Fruit fly (Drosophila melanogaster) whole organism, embryonic: ENCODE data around the gene CG42656.

Experiments used
- CG10366 ChIP-seq: fragments of 200-800 bp; sonication (Bioruptor generic); IDR thresholded peaks from 2 replicates; pipeline ENCODE4 v1.3.6; 2022; ENCODE audit warnings: missing biosample characterization, missing genetic modification characterization
- CG10543 ChIP-seq: fragments of 200-800 bp; sonication (Bioruptor generic); optimal IDR thresholded peaks from 3 replicates; lab custom pipeline; 2017; ENCODE audit warnings: missing biosample characterization, mild to moderate bottlenecking, missing genetic modification characterization, moderate library complexity
- CG11504 ChIP-seq: fragments of 200-800 bp; sonication (Bioruptor generic); optimal IDR thresholded peaks from 3 replicates; lab custom pipeline; 2019; ENCODE audit warnings: missing biosample characterization, mild to moderate bottlenecking, missing genetic modification characterization, moderate library complexity
- CG11695 ChIP-seq: fragments of 200-800 bp; sonication (Bioruptor generic); IDR thresholded peaks from 3 replicates; pipeline ENCODE4 v1.3.6; 2022; ENCODE audit warnings: missing biosample characterization, missing genetic modification characterization
- CG12219 ChIP-seq: fragments of 200-800 bp; sonication (Bioruptor generic); optimal IDR thresholded peaks from 3 replicates; lab custom pipeline; 2018; ENCODE audit warnings: missing biosample characterization, mild to moderate bottlenecking, missing genetic modification characterization
- CG15514 ChIP-seq: fragments of 200-800 bp; sonication (Bioruptor generic); optimal IDR thresholded peaks from 3 replicates; lab custom pipeline; 2017; ENCODE audit warnings: missing biosample characterization, missing genetic modification characterization, mild to moderate bottlenecking, moderate library complexity, missing genetic modification reagents
- CG2120 ChIP-seq: fragments of 200-800 bp; sonication (Bioruptor generic); optimal IDR thresholded peaks from 3 replicates; lab custom pipeline; 2016; ENCODE audit warnings: missing biosample characterization, missing genetic modification characterization
- CG2199 ChIP-seq: fragments of 200-800 bp; sonication (Bioruptor generic); IDR thresholded peaks from 3 replicates; pipeline ENCODE4 v1.3.6; 2022; ENCODE audit warnings: missing biosample characterization, missing genetic modification characterization
- CG32532 ChIP-seq: fragments of 200-800 bp; sonication (Bioruptor generic); IDR thresholded peaks from 2 replicates; pipeline ENCODE4 v1.3.6; 2022; ENCODE audit warnings: missing biosample characterization, missing genetic modification characterization
- CG32767 ChIP-seq: fragments of 200-800 bp; sonication (Bioruptor generic); IDR thresholded peaks from 2 replicates; pipeline ENCODE4 v1.3.6; 2022; ENCODE audit warnings: missing biosample characterization, missing genetic modification characterization
- CG34376 ChIP-seq: fragments of 200-800 bp; sonication (Bioruptor generic); optimal IDR thresholded peaks from 2 replicates; lab custom pipeline; 2018; ENCODE audit warnings: missing biosample characterization, mild to moderate bottlenecking, missing genetic modification characterization
- CG34422 ChIP-seq: fragments of 200-800 bp; sonication (Bioruptor generic); IDR thresholded peaks from 3 replicates; pipeline ENCODE4 v1.3.6; 2022; ENCODE audit warnings: missing biosample characterization, missing genetic modification characterization
- CG3995 ChIP-seq: fragments of 200-800 bp; sonication (Bioruptor generic); optimal IDR thresholded peaks from 3 replicates; lab custom pipeline; 2016; ENCODE audit warnings: missing biosample characterization, missing genetic modification characterization
- CG43689 ChIP-seq: fragments of 200-800 bp; sonication (Bioruptor generic); IDR thresholded peaks from 2 replicates; pipeline ENCODE4 v1.3.6; 2022; ENCODE audit warnings: missing biosample characterization, missing genetic modification characterization
- CG5180 ChIP-seq: fragments of 200-800 bp; sonication (Bioruptor generic); optimal IDR thresholded peaks from 3 replicates; lab custom pipeline; 2017; ENCODE audit warnings: missing biosample characterization, missing genetic modification characterization, mild to moderate bottlenecking, moderate library complexity, missing genetic modification reagents
- CG7357 ChIP-seq: fragments of 200-800 bp; sonication (Bioruptor generic); IDR thresholded peaks from 3 replicates; pipeline ENCODE4 v1.3.6; 2022; ENCODE audit warnings: missing biosample characterization, missing genetic modification characterization
- CG8924 ChIP-seq: fragments of 200-800 bp; optimal IDR thresholded peaks from 3 replicates; lab custom pipeline; 2019; ENCODE audit warnings: missing biosample characterization, mild to moderate bottlenecking, missing genetic modification characterization, moderate library complexity
- D19A ChIP-seq: fragments of 200-800 bp; optimal IDR thresholded peaks from 3 replicates; lab custom pipeline; 2019; ENCODE audit warnings: missing biosample characterization, mild to moderate bottlenecking, missing genetic modification characterization, moderate library complexity
- ERR ChIP-seq: fragments of 200-800 bp; sonication (Bioruptor generic); optimal IDR thresholded peaks from 2 replicates; lab custom pipeline; 2016; ENCODE audit warnings: missing biosample characterization, missing genetic modification characterization
- Ets97D ChIP-seq: fragments of 200-800 bp; sonication (Bioruptor generic); optimal IDR thresholded peaks from 3 replicates; lab custom pipeline; 2016; ENCODE audit warnings: missing biosample characterization, missing genetic modification characterization
- H15 ChIP-seq: fragments of 200-800 bp; sonication (Bioruptor generic); IDR thresholded peaks from 3 replicates; pipeline ENCODE4 v1.3.6; 2022; ENCODE audit warnings: missing biosample characterization, missing genetic modification characterization
- Hand ChIP-seq: fragments of 200-800 bp; sonication (Bioruptor generic); optimal IDR thresholded peaks from 2 replicates; lab custom pipeline; 2017; ENCODE audit warnings: mild to moderate bottlenecking, missing biosample characterization, missing genetic modification reagents, missing genetic modification characterization
- HmgD ChIP-seq: fragments of 200-800 bp; sonication (Bioruptor generic); optimal IDR thresholded peaks from 3 replicates; lab custom pipeline; 2016; ENCODE audit warnings: missing biosample characterization, missing genetic modification characterization
- Hr3 ChIP-seq: fragments of 200-800 bp; sonication (Bioruptor generic); optimal IDR thresholded peaks from 3 replicates; lab custom pipeline; 2016; ENCODE audit warnings: missing biosample characterization, missing genetic modification characterization
- Hr39 ChIP-seq: fragments of >200 bp; optimal IDR thresholded peaks from 2 replicates; lab custom pipeline; 2017
- Hr78 ChIP-seq, 2 experiments: fragments of 200-800 bp in 1 of 2; fragments of >200 bp in 1 of 2; sonication (Bioruptor generic) in 1 of 2; optimal IDR thresholded peaks; 2 replicates each; lab custom pipeline; 2017 to 2019; ENCODE audit warnings: missing biosample characterization in 2 of 2, missing genetic modification characterization in 2 of 2, mild to moderate bottlenecking in 1 of 2, moderate library complexity in 1 of 2
- Lpt ChIP-seq: fragments of >200 bp; optimal IDR thresholded peaks from 2 replicates; lab custom pipeline; 2018; ENCODE audit warnings: missing biosample characterization, missing genetic modification characterization
- Mad ChIP-seq: fragments of 200-800 bp; sonication (Bioruptor generic); optimal IDR thresholded peaks from 2 replicates; lab custom pipeline; 2016; ENCODE audit warnings: missing biosample characterization, missing genetic modification characterization
- NC2β ChIP-seq: fragments of 200-800 bp; sonication (Bioruptor generic); optimal IDR thresholded peaks from 2 replicates; lab custom pipeline; 2016; ENCODE audit warnings: missing biosample characterization, missing genetic modification characterization
- TFAM ChIP-seq: fragments of 200-800 bp; sonication (Bioruptor generic); optimal IDR thresholded peaks from 2 replicates; lab custom pipeline; 2017; ENCODE audit warnings: missing biosample characterization, missing genetic modification characterization, inconsistent platforms
- Xbp1 ChIP-seq: fragments of 200-800 bp; sonication (Bioruptor generic); optimal IDR thresholded peaks from 3 replicates; lab custom pipeline; 2016; ENCODE audit warnings: missing biosample characterization, mild to moderate bottlenecking, missing genetic modification characterization
- amos ChIP-seq: fragments of 200-800 bp; sonication (Bioruptor generic); IDR thresholded peaks from 2 replicates; pipeline ENCODE4 v1.3.6; 2022; ENCODE audit warnings: missing biosample characterization, missing genetic modification characterization; ENCODE audit not compliant: partially characterized antibody
- bab2 ChIP-seq: fragments of 200-800 bp; sonication (Bioruptor generic); optimal IDR thresholded peaks from 2 replicates; lab custom pipeline; 2016; ENCODE audit warnings: missing biosample characterization, missing genetic modification characterization
- cad ChIP-seq: fragments of >200 bp; optimal IDR thresholded peaks from 2 replicates; lab custom pipeline; 2017; ENCODE audit warnings: missing biosample characterization, missing genetic modification characterization
- chm ChIP-seq: fragments of 200-800 bp; sonication (Bioruptor generic); IDR thresholded peaks from 2 replicates; pipeline ENCODE4 v1.3.6; 2022; ENCODE audit warnings: missing biosample characterization, missing genetic modification characterization
- chn ChIP-seq: fragments of 200-800 bp; sonication (Bioruptor generic); optimal IDR thresholded peaks from 2 replicates; lab custom pipeline; 2016; ENCODE audit warnings: missing biosample characterization, missing genetic modification characterization
- ci ChIP-seq: fragments of 200-800 bp; sonication (Bioruptor generic); IDR thresholded peaks from 3 replicates; pipeline ENCODE4 v1.3.6; 2022; ENCODE audit warnings: missing biosample characterization, missing genetic modification characterization
- dmrt99B ChIP-seq: fragments of 200-800 bp; sonication (Bioruptor generic); optimal IDR thresholded peaks from 2 replicates; lab custom pipeline; 2018; ENCODE audit warnings: missing biosample characterization, mild to moderate bottlenecking, missing genetic modification characterization, moderate library complexity
- dysf ChIP-seq: fragments of 200-800 bp; sonication (Bioruptor generic); IDR thresholded peaks from 3 replicates; pipeline ENCODE4 v1.3.6; 2022; ENCODE audit warnings: missing biosample characterization, missing genetic modification characterization
- gro ChIP-seq: fragments of 200-800 bp; sonication (Bioruptor generic); optimal IDR thresholded peaks from 2 replicates; lab custom pipeline; 2016; ENCODE audit warnings: missing biosample characterization, missing genetic modification characterization
- h ChIP-seq: fragments of >200 bp; optimal IDR thresholded peaks from 2 replicates; lab custom pipeline; 2017
- ken ChIP-seq: fragments of 200-800 bp; sonication (Bioruptor generic); IDR thresholded peaks from 3 replicates; pipeline ENCODE4 v1.3.6; 2022; ENCODE audit warnings: missing biosample characterization, missing genetic modification characterization
- sens ChIP-seq: fragments of 200-800 bp; sonication (Bioruptor generic); peaks from one replicate; lab custom pipeline; 2016; ENCODE audit warnings: missing biosample characterization, missing genetic modification characterization
- so ChIP-seq: fragments of 200-800 bp; sonication (Bioruptor generic); IDR thresholded peaks from 3 replicates; pipeline ENCODE4 v1.3.6; 2022; ENCODE audit warnings: missing biosample characterization, missing genetic modification characterization
- sr ChIP-seq: fragments of 200-800 bp; sonication (Bioruptor generic); IDR thresholded peaks from 3 replicates; pipeline ENCODE4 v1.3.6; 2022; ENCODE audit warnings: missing biosample characterization, missing genetic modification characterization
- trem ChIP-seq: fragments of 200-800 bp; optimal IDR thresholded peaks from 3 replicates; lab custom pipeline; 2019; ENCODE audit warnings: missing biosample characterization, mild to moderate bottlenecking, missing genetic modification characterization, moderate library complexity
- twi ChIP-seq: fragments of 200-800 bp; optimal IDR thresholded peaks from 2 replicates; lab custom pipeline; 2019; ENCODE audit warnings: missing biosample characterization, mild to moderate bottlenecking, missing genetic modification characterization, moderate library complexity
- vnd ChIP-seq: fragments of 200-800 bp; sonication (Bioruptor generic); IDR thresholded peaks from 3 replicates; pipeline ENCODE4 v1.3.6; 2022; ENCODE audit warnings: missing biosample characterization, missing genetic modification characterization; ENCODE audit not compliant: partially characterized antibody
- z ChIP-seq: fragments of 200-800 bp; sonication (Bioruptor generic); IDR thresholded peaks from 3 replicates; pipeline ENCODE4 v1.3.6; 2022; ENCODE audit warnings: missing biosample characterization, missing genetic modification characterization
- zen ChIP-seq: fragments of 200-800 bp; sonication (Bioruptor generic); optimal IDR thresholded peaks from 3 replicates; lab custom pipeline; 2018; ENCODE audit warnings: missing biosample characterization, mild to moderate bottlenecking, missing genetic modification characterization, moderate library complexity

The CG42656 gene

DNA sequence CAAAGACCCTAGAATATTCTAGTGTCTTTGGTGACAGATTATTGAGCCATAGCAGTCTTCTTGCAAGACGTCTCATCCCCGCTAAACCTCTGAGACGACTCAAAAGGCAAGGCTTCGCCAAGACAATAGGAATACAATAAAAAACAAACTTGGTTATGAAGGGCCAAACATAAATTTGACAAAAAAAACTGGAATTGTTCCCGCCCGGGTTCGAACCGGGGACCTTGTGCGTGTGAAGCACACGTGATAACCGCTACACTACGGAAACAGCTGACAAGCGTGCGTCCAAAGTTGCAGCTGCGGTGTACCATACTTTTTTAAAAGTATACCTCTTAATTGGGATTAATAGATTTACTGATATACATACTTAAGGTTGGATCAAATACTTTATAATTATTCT is 17.4 kb downstream of the CG42656 start (continued):
- TF ChIP-seq CG2199 (GFP tag; lab: Robert Waterston, UW), result peak; percentile 74; the same call in 1 of the 3 replicates
- TF ChIP-seq CG3995, result no peak
- peak; percentile 17 for TF ChIP-seq cad
- TF ChIP-seq amos (GFP tag; lab: Robert Waterston, UW), result peak; percentile 76; the same call in 1 of the 2 replicates
- no peak for TF ChIP-seq z (GFP tag; lab: Robert Waterston, UW)
- TF ChIP-seq, all 482 proteins: peak for 19

DNA sequence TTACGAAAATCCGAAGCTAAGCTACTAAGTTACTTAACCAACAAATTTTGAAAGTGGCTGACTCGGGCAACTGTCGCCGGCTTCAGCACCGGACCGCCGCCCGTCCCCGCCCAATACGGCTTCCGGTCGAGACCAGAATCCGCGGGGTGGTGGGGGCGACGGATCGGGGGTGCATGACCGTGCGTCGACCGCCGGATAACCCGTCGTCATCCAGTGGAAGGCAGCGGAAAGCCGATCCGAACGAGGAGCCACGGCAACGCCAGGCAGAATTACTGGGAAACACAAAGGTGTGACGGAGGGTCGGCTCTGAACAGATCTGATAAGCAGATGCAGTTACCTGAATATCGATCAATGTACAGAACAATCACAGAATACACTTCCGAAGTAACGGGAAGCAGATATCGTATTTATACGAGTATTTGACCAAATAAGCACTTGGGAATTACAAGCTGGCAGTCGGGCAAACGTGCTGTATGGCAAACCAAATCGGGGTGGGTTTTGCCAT is 18.4 kb downstream of the CG42656 start:
- TF ChIP-seq CG11695 (GFP tag; lab: Robert Waterston, UW) (peak; percentile 47; the same call in 2 of the 3 replicates), CG32767 (GFP tag; lab: Robert Waterston, UW) (peak; percentile 19; the same call in 1 of the 2 replicates), TFAM (GFP tag; lab: Kevin White, UChicago) (peak; percentile 2), D19A (tag; lab: Kevin White, UChicago) (peak; percentile 57), zen (tag; lab: Kevin White, UChicago) (no peak), CG5180 (peak; percentile 52), ERR (peak; percentile 53), CG34422 (GFP tag; lab: Robert Waterston, UW) (peak; percentile 83; the same call in 2 of the 3 replicates), CG34376 (GFP tag; lab: Kevin White, UChicago) (peak; percentile 99), Hr39 (lab: Kevin White, UChicago) (no peak), CG12219 (GFP tag; lab: Kevin White, UChicago) (peak; percentile 81), Hr78 (GFP tag; optimal IDR thresholded peaks at IDR 0.05; lab: Kevin White, UChicago) (peak in 1 of 2 experiments; percentile 88), CG2120 (GFP tag; lab: Kevin White, UChicago) (peak; percentile 11), chn (peak; percentile 90), NC2β (GFP tag; lab: Kevin White, UChicago) (peak; percentile 64), CG11504 (peak; percentile 32), CG10366 (GFP tag; lab: Robert Waterston, UW) (peak; percentile 51), Xbp1 (GFP tag; lab: Kevin White, UChicago) (peak; percentile 52), ci (GFP tag; lab: Robert Waterston, UW) (peak; percentile 93), Hr3 (GFP tag; lab: Kevin White, UChicago) (no peak), Ets97D (GFP tag; lab: Kevin White, UChicago) (peak; percentile 71), dysf (GFP tag; lab: Robert Waterston, UW) (peak; percentile 54; the same call in 2 of the 3 replicates), vnd (GFP tag; lab: Robert Waterston, UW) (peak; percentile 96), sr (GFP tag; lab: Robert Waterston, UW) (peak; percentile 71; the same call in 2 of the 3 replicates), ken (0 out of 3 replicates have a peak, but pooled peaks have one; percentile 68), twi (tag; lab: Kevin White, UChicago) (peak; percentile 30), H15 (GFP tag; lab: Robert Waterston, UW) (peak; percentile 39; the same call in 1 of the 3 replicates), Hand (GFP tag; lab: Kevin White, UChicago) (peak; percentile 68), h (lab: Kevin White, UChicago) (no peak), CG8924 (tag; lab: Kevin White, UChicago) (peak; percentile 18), CG32532 (peak; percentile 75), dmrt99B (tag; lab: Kevin White, UChicago) (peak; percentile 48), CG10543 (GFP tag; lab: Kevin White, UChicago) (peak; percentile 100), cad (no peak), HmgD (GFP tag; lab: Kevin White, UChicago) (peak; percentile 33), trem (tag; lab: Kevin White, UChicago) (peak; percentile 1), Lpt (no peak), CG43689 (no peak), so (GFP tag; lab: Robert Waterston, UW) (peak; percentile 86; the same call in 2 of the 3 replicates), CG15514 (GFP tag; lab: Kevin White, UChicago) (peak; percentile 65), Mad (peak; percentile 26), gro (GFP tag; lab: Kevin White, UChicago) (peak; percentile 34), bab2 (no peak), chm (GFP tag; lab: Robert Waterston, UW) (peak; percentile 91), sens (GFP tag; lab: Kevin White, UChicago) (peak; percentile 88), CG7357 (GFP tag; lab: Robert Waterston, UW) (peak; percentile 39; the same call in 1 of the 3 replicates)
